Worm (Caenorhabditis elegans) whole organism, L1 larva: Measurements from ENCODE around the gene cid-1.
A peak's percentile ranks its signal among the peaks of the same experiment; 100 is the strongest.

ENCODE experiments used
- C16A3.4 ChIP-seq: fragments of 150-350 bp; optimal IDR thresholded peaks from 2 replicates; lab custom pipeline; 2014; ENCODE audit warnings: missing biosample characterization, missing genetic modification characterization
- F16B12.6 ChIP-seq: fragments of 150-350 bp; optimal IDR thresholded peaks from 2 replicates; lab custom pipeline; 2014; ENCODE audit warnings: missing biosample characterization, missing genetic modification characterization
- Y116A8C.19 ChIP-seq: sonication (generic microtip); optimal IDR thresholded peaks from 2 replicates; lab custom pipeline; 2016; ENCODE audit warnings: missing compliant biosample characterization, missing genetic modification characterization, borderline replicate concordance
- aha-1 ChIP-seq: fragments of 150-350 bp; optimal IDR thresholded peaks from 2 replicates; lab custom pipeline; 2014; ENCODE audit warnings: missing biosample characterization, missing genetic modification characterization
- alr-1 ChIP-seq: fragments of 200-800 bp; sonication (Bioruptor generic); optimal IDR thresholded peaks from 2 replicates; lab custom pipeline; 2018; ENCODE audit warnings: borderline replicate concordance, mild to moderate bottlenecking, missing genetic modification characterization, missing compliant biosample characterization
- ama-1 ChIP-seq: fragments of 150-350 bp; optimal IDR thresholded peaks from 2 replicates; lab custom pipeline; 2014
- ceh-8 ChIP-seq: fragments of 200-800 bp; sonication (Bioruptor generic); optimal IDR thresholded peaks from 2 replicates; lab custom pipeline; 2018; ENCODE audit warnings: mild to moderate bottlenecking, missing genetic modification characterization, moderate library complexity, missing compliant biosample characterization
- ceh-90 ChIP-seq: sonication (generic microtip); optimal IDR thresholded peaks from 2 replicates; lab custom pipeline; 2016; ENCODE audit warnings: missing genetic modification characterization, missing compliant biosample characterization
- dpl-1 ChIP-seq, 3 experiments: fragments of 150-350 bp in 2 of 3; sonication (generic microtip) in 1 of 3; optimal IDR thresholded peaks; 2 replicates each; lab custom pipeline; 2014 to 2017; ENCODE audit warnings: missing biosample characterization in 3 of 3, missing genetic modification characterization in 3 of 3, missing genetic modification reagents in 3 of 3
- dsc-1 ChIP-seq: sonication (generic microtip); optimal IDR thresholded peaks from 2 replicates; lab custom pipeline; 2016; ENCODE audit warnings: mild to moderate bottlenecking, missing genetic modification characterization, missing compliant biosample characterization
- efl-3 ChIP-seq: fragments of 200-800 bp; sonication (Bioruptor generic); optimal IDR thresholded peaks from 2 replicates; lab custom pipeline; 2018; ENCODE audit warnings: mild to moderate bottlenecking, missing genetic modification characterization, missing compliant biosample characterization
- egl-27 ChIP-seq, 2 experiments: fragments of 150-350 bp in 1 of 2; sonication (generic microtip); optimal IDR thresholded peaks; 3 replicates each; lab custom pipeline; 2017 to 2018; ENCODE audit warnings: missing biosample characterization in 2 of 2, missing genetic modification characterization in 2 of 2, missing genetic modification reagents in 2 of 2
- ets-5 ChIP-seq: fragments of 200-800 bp; sonication (Bioruptor generic); IDR thresholded peaks from 2 replicates; pipeline ENCODE4 v1.3.6; 2022; ENCODE audit warnings: missing genetic modification characterization, missing compliant biosample characterization
- grh-1 ChIP-seq: fragments of 200-800 bp; sonication (Bioruptor generic); IDR thresholded peaks from 2 replicates; pipeline ENCODE4 v1.3.6; 2022; ENCODE audit warnings: missing genetic modification reagents, missing genetic modification characterization, missing compliant biosample characterization
- hlh-4 ChIP-seq: sonication (generic microtip); optimal IDR thresholded peaks from 2 replicates; lab custom pipeline; 2016; ENCODE audit warnings: mild to moderate bottlenecking, missing genetic modification characterization, missing compliant biosample characterization
- hpl-2 ChIP-seq: fragments of 150-350 bp; optimal IDR thresholded peaks from 2 replicates; lab custom pipeline; 2014; ENCODE audit warnings: missing biosample characterization, missing genetic modification reagents, missing genetic modification characterization
- isw-1 ChIP-seq: fragments of 200-800 bp; sonication (Bioruptor generic); IDR thresholded peaks from 2 replicates; pipeline ENCODE4 v1.3.6; 2022; ENCODE audit warnings: missing genetic modification characterization, missing compliant biosample characterization
- lin-13 ChIP-seq: fragments of 150-350 bp; optimal IDR thresholded peaks from 2 replicates; lab custom pipeline; 2014; ENCODE audit warnings: missing biosample characterization, missing genetic modification reagents, missing genetic modification characterization
- lin-15B ChIP-seq: fragments of 150-350 bp; sonication (generic microtip); optimal IDR thresholded peaks from 3 replicates; lab custom pipeline; 2014; ENCODE audit warnings: missing biosample characterization, missing genetic modification characterization
- lin-35 ChIP-seq, 2 experiments: fragments of 150-350 bp; optimal IDR thresholded peaks; 2 replicates each; lab custom pipeline; 2014; ENCODE audit warnings: missing biosample characterization in 2 of 2, missing genetic modification characterization in 2 of 2, missing genetic modification reagents in 2 of 2
- mef-2 ChIP-seq: fragments of 150-350 bp; optimal IDR thresholded peaks from 2 replicates; lab custom pipeline; 2014; ENCODE audit warnings: missing biosample characterization, missing genetic modification characterization
- mep-1 ChIP-seq: fragments of 150-350 bp; optimal IDR thresholded peaks from 2 replicates; lab custom pipeline; 2014; ENCODE audit warnings: missing biosample characterization, missing genetic modification characterization
- nhr-11 ChIP-seq: fragments of 150-350 bp; optimal IDR thresholded peaks from 2 replicates; lab custom pipeline; 2014; ENCODE audit warnings: missing biosample characterization, missing genetic modification characterization
- nhr-28 ChIP-seq: fragments of 150-350 bp; optimal IDR thresholded peaks from 2 replicates; lab custom pipeline; 2014; ENCODE audit warnings: missing biosample characterization, missing genetic modification characterization
- nhr-71 ChIP-seq: sonication (generic microtip); optimal IDR thresholded peaks from 2 replicates; lab custom pipeline; 2016; ENCODE audit warnings: mild to moderate bottlenecking, missing genetic modification characterization, moderate library complexity, missing compliant biosample characterization
- nhr-76 ChIP-seq: sonication (generic microtip); optimal IDR thresholded peaks from 2 replicates; lab custom pipeline; 2017; ENCODE audit warnings: missing biosample characterization, missing genetic modification characterization
- nhr-84 ChIP-seq: sonication (generic microtip); optimal IDR thresholded peaks from 2 replicates; lab custom pipeline; 2017; ENCODE audit warnings: missing biosample characterization, missing genetic modification characterization
- nhr-85 ChIP-seq: sonication (generic microtip); peaks from one replicate; lab custom pipeline; 2016; ENCODE audit warnings: missing genetic modification characterization, inconsistent platforms, missing compliant biosample characterization
- pqm-1 ChIP-seq: sonication (generic microtip); optimal IDR thresholded peaks from 3 replicates; lab custom pipeline; 2017; ENCODE audit warnings: missing biosample characterization, missing genetic modification characterization
- skn-1 ChIP-seq: fragments of 150-350 bp; optimal IDR thresholded peaks from 2 replicates; lab custom pipeline; 2014; ENCODE audit warnings: missing biosample characterization, missing genetic modification characterization
- snpc-4 ChIP-seq: fragments of 150-350 bp; optimal IDR thresholded peaks from 2 replicates; lab custom pipeline; 2014; ENCODE audit warnings: missing biosample characterization, missing genetic modification characterization
- snu-23 ChIP-seq: sonication (generic microtip); optimal IDR thresholded peaks from 2 replicates; lab custom pipeline; 2016; ENCODE audit warnings: missing genetic modification characterization, missing compliant biosample characterization
- sox-4 ChIP-seq: sonication (generic microtip); optimal IDR thresholded peaks from 2 replicates; lab custom pipeline; 2016; ENCODE audit warnings: missing genetic modification characterization, missing compliant biosample characterization
- sptf-1 ChIP-seq: fragments of 150-350 bp; optimal IDR thresholded peaks from 2 replicates; lab custom pipeline; 2014; ENCODE audit warnings: missing biosample characterization, missing genetic modification characterization
- sup-37 ChIP-seq: fragments of 200-800 bp; sonication (Bioruptor generic); optimal IDR thresholded peaks from 2 replicates; lab custom pipeline; 2018; ENCODE audit warnings: mild to moderate bottlenecking, missing genetic modification characterization, missing compliant biosample characterization
- swsn-7 ChIP-seq: sonication (generic microtip); optimal IDR thresholded peaks from 2 replicates; lab custom pipeline; 2016; ENCODE audit warnings: missing genetic modification characterization, missing compliant biosample characterization
- tbx-2 ChIP-seq: sonication (generic microtip); optimal IDR thresholded peaks from 2 replicates; lab custom pipeline; 2016; ENCODE audit warnings: missing genetic modification characterization, missing compliant biosample characterization
- tlp-1 ChIP-seq: fragments of 150-350 bp; optimal IDR thresholded peaks from 2 replicates; lab custom pipeline; 2014; ENCODE audit warnings: missing biosample characterization, missing genetic modification characterization
- unc-62 ChIP-seq: fragments of 150-350 bp; optimal IDR thresholded peaks from 2 replicates; lab custom pipeline; 2014; ENCODE audit warnings: missing biosample characterization, missing genetic modification reagents, missing genetic modification characterization
- unc-98 ChIP-seq: fragments of 200-800 bp; sonication (Bioruptor generic); IDR thresholded peaks from 2 replicates; pipeline ENCODE4 v1.3.6; 2022; ENCODE audit warnings: missing genetic modification characterization, missing compliant biosample characterization
- xbp-1 ChIP-seq: sonication (generic microtip); optimal IDR thresholded peaks from 2 replicates; lab custom pipeline; 2016; ENCODE audit warnings: missing genetic modification characterization, missing compliant biosample characterization
- zag-1 ChIP-seq: fragments of 150-350 bp; optimal IDR thresholded peaks from 2 replicates; lab custom pipeline; 2014; ENCODE audit warnings: missing biosample characterization, missing genetic modification characterization

The cid-1 gene

ce11 chrIII:5173622-5174021, at the start of gene cid-1:
cid-1 (plus strand) TSS chrIII:5173922.
- TF ChIP-seq nhr-85 (tag; lab: Kevin White, UChicago) (no peak), F16B12.6 (tag; lab: Kevin White, UChicago) (no peak), dsc-1 (tag; lab: Kevin White, UChicago) (no peak), isw-1 (GFP tag; lab: Robert Waterston, UW) (no peak), hpl-2 (GFP tag; lab: Kevin White, UChicago) (no peak), ceh-8 (GFP tag; lab: Kevin White, UChicago) (no peak), unc-98 (GFP tag; lab: Robert Waterston, UW) (no peak), lin-35 (GFP tag; optimal IDR thresholded peaks at IDR 0.05; lab: Kevin White, UChicago) (no peak), nhr-76 (tag; lab: Kevin White, UChicago) (no peak), sox-4 (tag; lab: Kevin White, UChicago) (no peak), nhr-11 (tag; lab: Kevin White, UChicago) (no peak), swsn-7 (tag; lab: Kevin White, UChicago) (no peak)

ce11 chrIII:5124385-5124784, 49.3 kb upstream of the cid-1 start:
- TF ChIP-seq nhr-84 (tag; lab: Kevin White, UChicago) = no peak
- no peak for TF ChIP-seq hlh-4 (tag; lab: Kevin White, UChicago)
- no peak for TF ChIP-seq ama-1 (lab: Kevin White, UChicago)
- TF ChIP-seq lin-13 = no peak
- TF ChIP-seq mep-1 (tag; lab: Kevin White, UChicago) = no peak
- no peak for TF ChIP-seq zag-1 (tag; lab: Kevin White, UChicago)
- no peak for TF ChIP-seq pqm-1 (tag; lab: Kevin White, UChicago)
- TF ChIP-seq C16A3.4 = no peak
- TF ChIP-seq sup-37 (GFP tag; lab: Kevin White, UChicago) = no peak
- TF ChIP-seq snu-23 (GFP tag; lab: Kevin White, UChicago) = no peak
- TF ChIP-seq tlp-1 (tag; lab: Kevin White, UChicago) = no peak
- no peak for TF ChIP-seq aha-1 (tag; lab: Kevin White, UChicago)
- no peak for TF ChIP-seq egl-27 (tag; optimal IDR thresholded peaks at IDR 0.05; lab: Kevin White, UChicago)
- no peak for TF ChIP-seq xbp-1 (tag; lab: Kevin White, UChicago)
- TF ChIP-seq dpl-1 (GFP tag; optimal IDR thresholded peaks at IDR 0.05; lab: Kevin White, UChicago) = no peak
- no peak for TF ChIP-seq nhr-85 (tag; lab: Kevin White, UChicago)
- no peak for TF ChIP-seq snpc-4 (tag; lab: Kevin White, UChicago)
- no peak for TF ChIP-seq grh-1
- no peak for TF ChIP-seq lin-15B (tag; lab: Kevin White, UChicago)
- TF ChIP-seq ceh-90 (tag; lab: Kevin White, UChicago) = no peak
- TF ChIP-seq, all 84 proteins: peak for 0

- TF ChIP-seq sup-37 (GFP tag; lab: Kevin White, UChicago) (no peak), tbx-2 (tag; lab: Kevin White, UChicago) (peak; percentile 92), ama-1 (lab: Kevin White, UChicago) (no peak)
Measured at ce11 chrIII:5125759-5126158, 48.0 kb upstream of the cid-1 start.

- TF ChIP-seq efl-3 (GFP tag; lab: Kevin White, UChicago) = no peak
- no peak for TF ChIP-seq Y116A8C.19 (tag; lab: Kevin White, UChicago)
- peak; percentile 39 for TF ChIP-seq tbx-2 (tag; lab: Kevin White, UChicago)
- no peak for TF ChIP-seq alr-1 (tag; lab: Kevin White, UChicago)
- TF ChIP-seq tlp-1 (tag; lab: Kevin White, UChicago) = no peak
- TF ChIP-seq skn-1 = no peak
- no peak for TF ChIP-seq mef-2 (tag; lab: Kevin White, UChicago)
- peak; percentile 75 for TF ChIP-seq nhr-85 (tag; lab: Kevin White, UChicago)
- 0 out of 2 replicates have a peak, but pooled peaks have one; percentile 28 for TF ChIP-seq ets-5 (GFP tag; lab: Robert Waterston, UW)
- TF ChIP-seq sptf-1 = no peak
- TF ChIP-seq nhr-71 (tag; lab: Kevin White, UChicago) = no peak
- TF ChIP-seq lin-15B (tag; lab: Kevin White, UChicago) = no peak
- TF ChIP-seq unc-98 (GFP tag; lab: Robert Waterston, UW) = no peak
- no peak for TF ChIP-seq unc-62 (GFP tag; lab: Kevin White, UChicago)
- TF ChIP-seq dpl-1 (GFP tag; optimal IDR thresholded peaks at IDR 0.05; lab: Kevin White, UChicago) = no peak
- TF ChIP-seq nhr-28 (tag; lab: Kevin White, UChicago) = no peak
- TF ChIP-seq, all 84 proteins: peak for 3
Measured at ce11 chrIII:5126988-5127387, 46.7 kb upstream of the cid-1 start.
